Worm (Caenorhabditis elegans): ENCODE results near the gene lipl-4.

lipl-4 gene

ce11 chrV:6554308-6554707, 4.3 kb downstream of the lipl-4 start, which contains the start of gene K04A8.19:
TSS of gene K04A8.19 (minus strand) at chrV:6554408.
- TF ChIP-seq ceh-82 (tag; optimal IDR thresholded peaks at IDR 0.05) (no peak), egl-5 (tag; optimal IDR thresholded peaks at IDR 0.05) (no peak), nhr-25 (tag; optimal IDR thresholded peaks at IDR 0.05) (no peak), elt-2 (tag; optimal IDR thresholded peaks at IDR 0.05) (no peak), elt-3 (tag; optimal IDR thresholded peaks at IDR 0.05) (no peak), nhr-11 (tag; optimal IDR thresholded peaks at IDR 0.05) (no peak), skn-1 (tag; optimal IDR thresholded peaks at IDR 0.05) (no peak), snpc-4 (tag; optimal IDR thresholded peaks at IDR 0.05) (no peak), ceh-28 (tag; optimal IDR thresholded peaks at IDR 0.05) (no peak), pha-4 (tag; optimal IDR thresholded peaks at IDR 0.05) (no peak), nhr-67 (tag; optimal IDR thresholded peaks at IDR 0.05) (no peak), ceh-16 (tag; optimal IDR thresholded peaks at IDR 0.05) (no peak), nhr-23 (tag; optimal IDR thresholded peaks at IDR 0.05) (no peak)

- TF ChIP-seq nhr-76 (tag; optimal IDR thresholded peaks at IDR 0.05) (no peak), zag-1 (tag; optimal IDR thresholded peaks at IDR 0.05) (no peak), mml-1 (tag; optimal IDR thresholded peaks at IDR 0.05) (no peak), pqm-1 (tag; optimal IDR thresholded peaks at IDR 0.05) (no peak), skn-1 (tag; optimal IDR thresholded peaks at IDR 0.05) (no peak), ceh-28 (tag; optimal IDR thresholded peaks at IDR 0.05) (no peak), egl-27 (tag; optimal IDR thresholded peaks at IDR 0.05) (no peak)
Measured at ce11 chrV:6557035-6557434, 7.1 kb downstream of the lipl-4 start, which contains the start of gene spp-27. TSS of gene spp-27 (minus strand) at chrV:6557135.

- TF ChIP-seq ceh-9 (tag; optimal IDR thresholded peaks at IDR 0.05), result no peak
- TF ChIP-seq jun-1 (tag; optimal IDR thresholded peaks at IDR 0.05), result no peak
- TF ChIP-seq nfya-1 (tag; optimal IDR thresholded peaks at IDR 0.05; ENCODE audit: insufficient read depth), result no peak
- TF ChIP-seq ama-1 (optimal IDR thresholded peaks at IDR 0.05), result no peak
- TF ChIP-seq lsy-12 (tag; optimal IDR thresholded peaks at IDR 0.05), result no peak
- TF ChIP-seq eor-1 (tag; optimal IDR thresholded peaks at IDR 0.05), result no peak
- no peak for TF ChIP-seq pha-4 (tag; optimal IDR thresholded peaks at IDR 0.05)
- no peak for TF ChIP-seq elt-3 (tag; optimal IDR thresholded peaks at IDR 0.05)
- no peak for TF ChIP-seq ztf-4 (tag; optimal IDR thresholded peaks at IDR 0.05)
- TF ChIP-seq nhr-11 (tag; optimal IDR thresholded peaks at IDR 0.05), result no peak
- TF ChIP-seq daf-12 (tag; optimal IDR thresholded peaks at IDR 0.05), result no peak
- no peak for TF ChIP-seq egl-5 (tag; optimal IDR thresholded peaks at IDR 0.05)
- TF ChIP-seq fos-1 (tag; optimal IDR thresholded peaks at IDR 0.05), result no peak
- no peak for TF ChIP-seq nhr-12 (tag; optimal IDR thresholded peaks at IDR 0.05)
- TF ChIP-seq ceh-28 (tag; optimal IDR thresholded peaks at IDR 0.05), result no peak
- no peak for TF ChIP-seq snpc-4 (tag; optimal IDR thresholded peaks at IDR 0.05)
Measured at ce11 chrV:6558103-6558502, 8.1 kb downstream of the lipl-4 start, which contains the start of gene spp-20. TSS of gene spp-20 (minus strand) at chrV:6558203.

ce11 chrV:6559105-6559504, 9.1 kb downstream of the lipl-4 start, which contains the start of gene spp-26:
TSS of gene spp-26 (minus strand) at chrV:6559205.
- TF ChIP-seq fkh-2 (tag; optimal IDR thresholded peaks at IDR 0.05), result no peak
- TF ChIP-seq fos-1 (tag; optimal IDR thresholded peaks at IDR 0.05), result no peak
- no peak for TF ChIP-seq ceh-16 (tag; optimal IDR thresholded peaks at IDR 0.05)
- TF ChIP-seq nhr-28 (tag; optimal IDR thresholded peaks at IDR 0.05), result no peak

ce11 chrV:6559585-6559984, 9.6 kb downstream of the lipl-4 start:
- TF ChIP-seq sea-2 (GFP tag; optimal IDR thresholded peaks at IDR 0.05) (no peak), nhr-76 (tag; optimal IDR thresholded peaks at IDR 0.05) (no peak), ceh-28 (tag; optimal IDR thresholded peaks at IDR 0.05) (no peak), ztf-4 (tag; optimal IDR thresholded peaks at IDR 0.05) (no peak), lsy-12 (tag; optimal IDR thresholded peaks at IDR 0.05) (peak; percentile 21), jun-1 (tag; optimal IDR thresholded peaks at IDR 0.05) (no peak), nhr-43 (tag; optimal IDR thresholded peaks at IDR 0.05; ENCODE audit: poor library complexity, severe bottlenecking) (no peak), ZK546.5 (tag; optimal IDR thresholded peaks at IDR 0.05) (no peak), ceh-9 (tag; optimal IDR thresholded peaks at IDR 0.05) (no peak), ceh-16 (tag; optimal IDR thresholded peaks at IDR 0.05) (no peak), elt-1 (tag; optimal IDR thresholded peaks at IDR 0.05) (no peak), egl-27 (tag; optimal IDR thresholded peaks at IDR 0.05) (no peak), elt-2 (tag; optimal IDR thresholded peaks at IDR 0.05) (peak; percentile 45), lin-39 (tag; optimal IDR thresholded peaks at IDR 0.05) (no peak), zag-1 (tag; optimal IDR thresholded peaks at IDR 0.05) (no peak), nhr-25 (tag; optimal IDR thresholded peaks at IDR 0.05) (no peak)
